Worm (Caenorhabditis elegans) whole organism, mixed stage, embryonic: ENCODE results near the gene T19D12.2.

Experiments used
- blmp-1 ChIP-seq: fragments of 150-350 bp; optimal IDR thresholded peaks from 2 replicates; lab custom pipeline; 2014; ENCODE audit warnings: missing biosample characterization, missing genetic modification characterization
- ces-1 ChIP-seq: fragments of 150-350 bp; optimal IDR thresholded peaks from 2 replicates; lab custom pipeline; 2014; ENCODE audit warnings: missing biosample characterization, missing genetic modification reagents, missing genetic modification characterization
- elt-1 ChIP-seq: sonication (generic microtip); optimal IDR thresholded peaks from 2 replicates; lab custom pipeline; 2017; ENCODE audit warnings: missing genetic modification characterization, mild to moderate bottlenecking, missing compliant biosample characterization, antibody characterized with exemption, moderate library complexity, borderline replicate concordance; ENCODE audit not compliant: insufficient read depth
- flh-1 ChIP-seq: fragments of 200-800 bp; sonication (Bioruptor generic); optimal IDR thresholded peaks from 2 replicates; lab custom pipeline; 2018; ENCODE audit warnings: mild to moderate bottlenecking, missing genetic modification characterization, moderate library complexity, missing compliant biosample characterization
- ham-2 ChIP-seq: fragments of 200-800 bp; sonication (Bioruptor generic); optimal IDR thresholded peaks from 2 replicates; lab custom pipeline; 2018; ENCODE audit warnings: mild to moderate bottlenecking, missing genetic modification characterization, missing compliant biosample characterization
- lin-13 ChIP-seq: fragments of 150-350 bp; optimal IDR thresholded peaks from 2 replicates; lab custom pipeline; 2014; ENCODE audit warnings: missing biosample characterization, missing genetic modification characterization
- lin-32 ChIP-seq: fragments of 200-800 bp; sonication (Bioruptor generic); optimal IDR thresholded peaks from 2 replicates; lab custom pipeline; 2018; ENCODE audit warnings: mild to moderate bottlenecking, missing genetic modification characterization, missing compliant biosample characterization
- nhr-12 ChIP-seq: fragments of 150-350 bp; optimal IDR thresholded peaks from 2 replicates; lab custom pipeline; 2014; ENCODE audit warnings: missing biosample characterization, missing genetic modification characterization
- nhr-2 ChIP-seq: fragments of 150-350 bp; optimal IDR thresholded peaks from 2 replicates; lab custom pipeline; 2014; ENCODE audit warnings: missing biosample characterization, missing genetic modification characterization
- nhr-28 ChIP-seq: fragments of 150-350 bp; optimal IDR thresholded peaks from 2 replicates; lab custom pipeline; 2014; ENCODE audit warnings: missing biosample characterization, missing genetic modification characterization
- pha-4 ChIP-seq: fragments of 150-350 bp; optimal IDR thresholded peaks from 2 replicates; lab custom pipeline; 2018; ENCODE audit warnings: missing biosample characterization, missing genetic modification reagents, missing genetic modification characterization
- sem-2 ChIP-seq: fragments of 200-800 bp; sonication (Bioruptor generic); optimal IDR thresholded peaks from 2 replicates; lab custom pipeline; 2018; ENCODE audit warnings: mild to moderate bottlenecking, missing genetic modification characterization, missing compliant biosample characterization
- snpc-4 ChIP-seq: fragments of 150-350 bp; optimal IDR thresholded peaks from 2 replicates; lab custom pipeline; 2014; ENCODE audit warnings: missing biosample characterization, missing genetic modification characterization
- unc-62 ChIP-seq: fragments of 150-350 bp; optimal IDR thresholded peaks from 2 replicates; lab custom pipeline; 2014; ENCODE audit warnings: missing biosample characterization, missing genetic modification reagents, missing genetic modification characterization

DNA sequence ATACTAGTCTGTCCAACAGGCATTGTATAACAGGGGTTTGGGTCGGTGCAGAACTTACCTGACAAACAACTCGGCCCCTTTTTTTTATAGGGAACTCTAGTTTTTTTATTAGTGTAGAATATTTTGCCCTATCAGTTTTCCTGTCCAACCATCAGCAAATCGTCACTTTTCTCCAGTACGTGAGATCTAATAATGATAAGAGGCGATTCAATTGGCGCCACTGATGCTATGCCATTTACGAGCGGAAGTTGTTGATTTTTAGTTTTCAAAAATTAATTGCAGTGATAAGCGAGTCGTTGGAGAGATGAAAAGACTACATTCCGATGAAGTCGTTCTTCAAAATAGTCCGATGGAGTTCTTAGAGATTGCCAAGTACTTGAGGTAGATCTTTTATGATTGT lies 32.7 kb upstream of the T19D12.2 start:
- TF ChIP-seq pha-4 (tag; lab: Kevin White, UChicago) = no peak
- TF ChIP-seq lin-13 (tag; lab: Kevin White, UChicago) = no peak
- TF ChIP-seq elt-1 (tag; lab: Kevin White, UChicago) = no peak
- no peak for TF ChIP-seq snpc-4
- no peak for TF ChIP-seq unc-62 (GFP tag; lab: Kevin White, UChicago)
- no peak for TF ChIP-seq nhr-28 (tag; lab: Kevin White, UChicago)
- TF ChIP-seq ham-2 = no peak
- TF ChIP-seq nhr-2 (tag; lab: Kevin White, UChicago) = no peak
- no peak for TF ChIP-seq flh-1 (GFP tag; lab: Kevin White, UChicago)
- TF ChIP-seq blmp-1 (tag; lab: Kevin White, UChicago) = no peak
- TF ChIP-seq ces-1 (GFP tag; lab: Kevin White, UChicago) = no peak
- no peak for TF ChIP-seq lin-32
- TF ChIP-seq nhr-12 (tag; lab: Kevin White, UChicago) = no peak
- TF ChIP-seq sem-2 (GFP tag; lab: Kevin White, UChicago) = no peak
